Worm (Caenorhabditis elegans) whole organism, L1 larva: ENCODE data around the gene lite-1.

ENCODE experiments used
- C04F5.9 ChIP-seq: sonication (generic microtip); optimal IDR thresholded peaks from 2 replicates; lab custom pipeline; 2016; ENCODE audit warnings: missing genetic modification characterization, missing compliant biosample characterization
- C16A3.4 ChIP-seq: fragments of 150-350 bp; optimal IDR thresholded peaks from 2 replicates; lab custom pipeline; 2014; ENCODE audit warnings: missing biosample characterization, missing genetic modification characterization
- C34B4.2 ChIP-seq: sonication (generic microtip); optimal IDR thresholded peaks from 2 replicates; lab custom pipeline; 2017; ENCODE audit warnings: mild to moderate bottlenecking, missing genetic modification characterization, missing compliant biosample characterization
- F16B12.6 ChIP-seq: fragments of 150-350 bp; optimal IDR thresholded peaks from 2 replicates; lab custom pipeline; 2014; ENCODE audit warnings: missing biosample characterization, missing genetic modification characterization
- Y116A8C.19 ChIP-seq: sonication (generic microtip); optimal IDR thresholded peaks from 2 replicates; lab custom pipeline; 2016; ENCODE audit warnings: missing compliant biosample characterization, missing genetic modification characterization, borderline replicate concordance
- aha-1 ChIP-seq: fragments of 150-350 bp; optimal IDR thresholded peaks from 2 replicates; lab custom pipeline; 2014; ENCODE audit warnings: missing biosample characterization, missing genetic modification characterization
- alr-1 ChIP-seq: fragments of 200-800 bp; sonication (Bioruptor generic); optimal IDR thresholded peaks from 2 replicates; lab custom pipeline; 2018; ENCODE audit warnings: borderline replicate concordance, mild to moderate bottlenecking, missing genetic modification characterization, missing compliant biosample characterization
- aly-2 ChIP-seq: fragments of 150-350 bp; optimal IDR thresholded peaks from 2 replicates; lab custom pipeline; 2014; ENCODE audit warnings: missing biosample characterization, missing genetic modification characterization
- ama-1 ChIP-seq: fragments of 150-350 bp; optimal IDR thresholded peaks from 2 replicates; lab custom pipeline; 2014
- blmp-1 ChIP-seq: fragments of 150-350 bp; optimal IDR thresholded peaks from 2 replicates; lab custom pipeline; 2014; ENCODE audit warnings: missing biosample characterization, missing genetic modification characterization
- ceh-63 ChIP-seq: fragments of 200-800 bp; sonication (Bioruptor generic); optimal IDR thresholded peaks from 2 replicates; lab custom pipeline; 2018; ENCODE audit warnings: mild to moderate bottlenecking, missing genetic modification characterization, missing compliant biosample characterization
- ceh-82 ChIP-seq, 3 experiments: fragments of 150-350 bp in 1 of 3; sonication (generic microtip) in 2 of 3; optimal IDR thresholded peaks; 2 replicates each; lab custom pipeline; 2014 to 2017; ENCODE audit warnings: missing biosample characterization in 3 of 3, missing genetic modification characterization in 3 of 3
- ceh-90 ChIP-seq: sonication (generic microtip); optimal IDR thresholded peaks from 2 replicates; lab custom pipeline; 2016; ENCODE audit warnings: missing genetic modification characterization, missing compliant biosample characterization
- ces-1 ChIP-seq: fragments of 150-350 bp; optimal IDR thresholded peaks from 2 replicates; lab custom pipeline; 2014; ENCODE audit warnings: missing biosample characterization, missing genetic modification reagents, missing genetic modification characterization
- dsc-1 ChIP-seq: sonication (generic microtip); optimal IDR thresholded peaks from 2 replicates; lab custom pipeline; 2016; ENCODE audit warnings: mild to moderate bottlenecking, missing genetic modification characterization, missing compliant biosample characterization
- efl-3 ChIP-seq: fragments of 200-800 bp; sonication (Bioruptor generic); optimal IDR thresholded peaks from 2 replicates; lab custom pipeline; 2018; ENCODE audit warnings: mild to moderate bottlenecking, missing genetic modification characterization, missing compliant biosample characterization
- elt-3 ChIP-seq, 6 experiments: fragments of 150-350 bp in 1 of 6; sonication (generic microtip); optimal IDR thresholded peaks; 2 replicates each; lab custom pipeline; 2017 to 2018; ENCODE audit warnings: missing biosample characterization in 6 of 6, missing genetic modification characterization in 6 of 6, inconsistent platforms in 1 of 6
- fkh-4 ChIP-seq: sonication (generic microtip); optimal IDR thresholded peaks from 2 replicates; lab custom pipeline; 2016; ENCODE audit warnings: missing compliant biosample characterization, missing genetic modification characterization, borderline replicate concordance
- fkh-8 ChIP-seq: sonication (generic microtip); optimal IDR thresholded peaks from 2 replicates; lab custom pipeline; 2016; ENCODE audit warnings: mild to moderate bottlenecking, missing genetic modification characterization, missing compliant biosample characterization
- fos-1 ChIP-seq: fragments of 150-350 bp; optimal IDR thresholded peaks from 2 replicates; lab custom pipeline; 2014; ENCODE audit warnings: missing biosample characterization, missing genetic modification characterization
- hlh-17 ChIP-seq: fragments of 200-800 bp; sonication (Bioruptor generic); optimal IDR thresholded peaks from 2 replicates; lab custom pipeline; 2018; ENCODE audit warnings: missing genetic modification characterization, mild to moderate bottlenecking, missing compliant biosample characterization, moderate library complexity, borderline replicate concordance
- hlh-4 ChIP-seq: sonication (generic microtip); optimal IDR thresholded peaks from 2 replicates; lab custom pipeline; 2016; ENCODE audit warnings: mild to moderate bottlenecking, missing genetic modification characterization, missing compliant biosample characterization
- hpl-2 ChIP-seq: fragments of 150-350 bp; optimal IDR thresholded peaks from 2 replicates; lab custom pipeline; 2014; ENCODE audit warnings: missing biosample characterization, missing genetic modification reagents, missing genetic modification characterization
- irx-1 ChIP-seq: sonication (generic microtip); optimal IDR thresholded peaks from 2 replicates; lab custom pipeline; 2016; ENCODE audit warnings: missing genetic modification characterization, missing compliant biosample characterization
- isw-1 ChIP-seq: fragments of 200-800 bp; sonication (Bioruptor generic); IDR thresholded peaks from 2 replicates; pipeline ENCODE4 v1.3.6; 2022; ENCODE audit warnings: missing genetic modification characterization, missing compliant biosample characterization
- lin-14 ChIP-seq: fragments of 200-800 bp; sonication (Bioruptor generic); optimal IDR thresholded peaks from 2 replicates; lab custom pipeline; 2018; ENCODE audit warnings: mild to moderate bottlenecking, missing genetic modification characterization, moderate library complexity, missing compliant biosample characterization
- lin-15B ChIP-seq: fragments of 150-350 bp; sonication (generic microtip); optimal IDR thresholded peaks from 3 replicates; lab custom pipeline; 2014; ENCODE audit warnings: missing biosample characterization, missing genetic modification characterization
- lin-39 ChIP-seq: fragments of 150-350 bp; optimal IDR thresholded peaks from 2 replicates; lab custom pipeline; 2014; ENCODE audit warnings: missing biosample characterization, missing genetic modification reagents, missing genetic modification characterization
- lir-3 ChIP-seq: sonication (generic microtip); optimal IDR thresholded peaks from 2 replicates; lab custom pipeline; 2016; ENCODE audit warnings: mild to moderate bottlenecking, missing genetic modification characterization, moderate library complexity, missing compliant biosample characterization; ENCODE audit not compliant: poor library complexity
- lsy-2 ChIP-seq, 2 experiments: fragments of 150-350 bp; optimal IDR thresholded peaks; 2 replicates each; lab custom pipeline; 2014; ENCODE audit warnings: missing biosample characterization in 2 of 2, missing genetic modification characterization in 2 of 2
- mab-9 ChIP-seq: fragments of 200-800 bp; sonication (Bioruptor generic); IDR thresholded peaks from 2 replicates; pipeline ENCODE4 v1.3.6; 2022; ENCODE audit warnings: missing genetic modification reagents, missing genetic modification characterization, missing compliant biosample characterization
- mdl-1 ChIP-seq, 2 experiments: fragments of 150-350 bp; optimal IDR thresholded peaks; 2 replicates each; lab custom pipeline; 2014 to 2017; ENCODE audit warnings: missing biosample characterization in 2 of 2, missing genetic modification characterization in 2 of 2, inconsistent platforms in 1 of 2
- mep-1 ChIP-seq: fragments of 150-350 bp; optimal IDR thresholded peaks from 2 replicates; lab custom pipeline; 2014; ENCODE audit warnings: missing biosample characterization, missing genetic modification characterization
- nhr-20 ChIP-seq: sonication (generic microtip); optimal IDR thresholded peaks from 2 replicates; lab custom pipeline; 2016; ENCODE audit warnings: mild to moderate bottlenecking, missing genetic modification characterization, missing compliant biosample characterization
- nhr-237 ChIP-seq: fragments of 150-350 bp; optimal IDR thresholded peaks from 2 replicates; lab custom pipeline; 2014; ENCODE audit warnings: missing biosample characterization, missing genetic modification characterization
- nhr-28 ChIP-seq: fragments of 150-350 bp; optimal IDR thresholded peaks from 2 replicates; lab custom pipeline; 2014; ENCODE audit warnings: missing biosample characterization, missing genetic modification characterization
- nhr-47 ChIP-seq: sonication (generic microtip); optimal IDR thresholded peaks from 2 replicates; lab custom pipeline; 2016; ENCODE audit warnings: mild to moderate bottlenecking, missing genetic modification characterization, moderate library complexity, missing compliant biosample characterization
- nhr-77 ChIP-seq: fragments of 150-350 bp; optimal IDR thresholded peaks from 2 replicates; lab custom pipeline; 2014; ENCODE audit warnings: missing biosample characterization, missing genetic modification characterization
- nhr-84 ChIP-seq: sonication (generic microtip); optimal IDR thresholded peaks from 2 replicates; lab custom pipeline; 2017; ENCODE audit warnings: missing biosample characterization, missing genetic modification characterization
- nhr-85 ChIP-seq: sonication (generic microtip); peaks from one replicate; lab custom pipeline; 2016; ENCODE audit warnings: missing genetic modification characterization, inconsistent platforms, missing compliant biosample characterization
- pag-3 ChIP-seq: sonication (generic microtip); optimal IDR thresholded peaks from 2 replicates; lab custom pipeline; 2017; ENCODE audit warnings: missing genetic modification characterization, mild to moderate bottlenecking, missing compliant biosample characterization, antibody characterized with exemption, borderline replicate concordance; ENCODE audit not compliant: insufficient read depth
- rnt-1 ChIP-seq: sonication (generic microtip); optimal IDR thresholded peaks from 2 replicates; lab custom pipeline; 2016; ENCODE audit warnings: mild to moderate bottlenecking, missing genetic modification characterization, moderate library complexity, missing compliant biosample characterization
- skn-1 ChIP-seq: fragments of 150-350 bp; optimal IDR thresholded peaks from 2 replicates; lab custom pipeline; 2014; ENCODE audit warnings: missing biosample characterization, missing genetic modification characterization
- snpc-4 ChIP-seq: fragments of 150-350 bp; optimal IDR thresholded peaks from 2 replicates; lab custom pipeline; 2014; ENCODE audit warnings: missing biosample characterization, missing genetic modification characterization
- sptf-1 ChIP-seq: fragments of 150-350 bp; optimal IDR thresholded peaks from 2 replicates; lab custom pipeline; 2014; ENCODE audit warnings: missing biosample characterization, missing genetic modification characterization
- tlp-1 ChIP-seq: fragments of 150-350 bp; optimal IDR thresholded peaks from 2 replicates; lab custom pipeline; 2014; ENCODE audit warnings: missing biosample characterization, missing genetic modification characterization
- unc-130 ChIP-seq: fragments of 150-350 bp; optimal IDR thresholded peaks from 2 replicates; lab custom pipeline; 2017; ENCODE audit warnings: missing biosample characterization, missing genetic modification characterization, inconsistent platforms
- unc-30 ChIP-seq: sonication (generic microtip); optimal IDR thresholded peaks from 2 replicates; lab custom pipeline; 2017; ENCODE audit warnings: missing biosample characterization, missing genetic modification characterization
- unc-62 ChIP-seq: fragments of 150-350 bp; optimal IDR thresholded peaks from 2 replicates; lab custom pipeline; 2014; ENCODE audit warnings: missing biosample characterization, missing genetic modification reagents, missing genetic modification characterization
- unc-98 ChIP-seq: fragments of 200-800 bp; sonication (Bioruptor generic); IDR thresholded peaks from 2 replicates; pipeline ENCODE4 v1.3.6; 2022; ENCODE audit warnings: missing genetic modification characterization, missing compliant biosample characterization
- vab-15 ChIP-seq: sonication (generic microtip); optimal IDR thresholded peaks from 2 replicates; lab custom pipeline; 2017; ENCODE audit warnings: missing genotype, mild to moderate bottlenecking, missing genetic modification characterization, missing compliant biosample characterization
- xbp-1 ChIP-seq: sonication (generic microtip); optimal IDR thresholded peaks from 2 replicates; lab custom pipeline; 2016; ENCODE audit warnings: missing genetic modification characterization, missing compliant biosample characterization
- zag-1 ChIP-seq: fragments of 150-350 bp; optimal IDR thresholded peaks from 2 replicates; lab custom pipeline; 2014; ENCODE audit warnings: missing biosample characterization, missing genetic modification characterization
- ztf-4 ChIP-seq: fragments of 150-350 bp; optimal IDR thresholded peaks from 2 replicates; lab custom pipeline; 2014; ENCODE audit warnings: missing biosample characterization, missing genetic modification characterization

Gene lite-1

ce11 chrX:6255561-6255960 is 25.0 kb upstream of the lite-1 start:
- TF ChIP-seq nhr-84 (tag; lab: Kevin White, UChicago) = no peak
- no peak for TF ChIP-seq ceh-63 (GFP tag; lab: Kevin White, UChicago)
- peak; percentile 72 to 78 for TF ChIP-seq lsy-2 (tag; optimal IDR thresholded peaks at IDR 0.05; lab: Kevin White, UChicago)
- TF ChIP-seq C34B4.2 (tag; lab: Kevin White, UChicago) = no peak
- no peak for TF ChIP-seq vab-15
- no peak for TF ChIP-seq fkh-4 (tag; lab: Kevin White, UChicago)
- peak; percentile 57 for TF ChIP-seq mep-1 (tag; lab: Kevin White, UChicago)
- TF ChIP-seq ztf-4 (tag; lab: Kevin White, UChicago) = peak; percentile 92
- no peak for TF ChIP-seq unc-98 (GFP tag; lab: Robert Waterston, UW)
- no peak for TF ChIP-seq isw-1 (GFP tag; lab: Robert Waterston, UW)
- peak; percentile 65 for TF ChIP-seq lir-3
- TF ChIP-seq irx-1 (tag; lab: Kevin White, UChicago) = peak; percentile 61
- TF ChIP-seq elt-3 (tag; optimal IDR thresholded peaks at IDR 0.05; lab: Kevin White, UChicago) = peak in 2 of 6 experiments; percentile 71 to 86
- TF ChIP-seq zag-1 (tag; lab: Kevin White, UChicago) = no peak
- no peak for TF ChIP-seq sptf-1 (tag; lab: Kevin White, UChicago)
- TF ChIP-seq lin-39 = peak; percentile 71
- TF ChIP-seq lin-14 = peak; percentile 96
- peak; percentile 94 for TF ChIP-seq rnt-1 (tag; lab: Kevin White, UChicago)
- no peak for TF ChIP-seq aha-1 (tag; lab: Kevin White, UChicago)
- peak; percentile 65 for TF ChIP-seq C16A3.4
- peak; percentile 95 for TF ChIP-seq unc-130 (tag; lab: Kevin White, UChicago)
- TF ChIP-seq ceh-82 (tag; optimal IDR thresholded peaks at IDR 0.05; lab: Kevin White, UChicago) = peak in 2 of 3 experiments; percentile 3 to 26
- peak; percentile 68 for TF ChIP-seq xbp-1
- TF ChIP-seq pag-3 (tag; lab: Kevin White, UChicago) = peak; percentile 54
- TF ChIP-seq unc-30 (tag; lab: Kevin White, UChicago) = no peak
- peak; percentile 19 for TF ChIP-seq fos-1 (tag; lab: Kevin White, UChicago)
- no peak for TF ChIP-seq nhr-237 (tag; lab: Kevin White, UChicago)
- TF ChIP-seq aly-2 (tag; lab: Kevin White, UChicago) = no peak
- peak; percentile 96 for TF ChIP-seq nhr-85 (tag; lab: Kevin White, UChicago)
- no peak for TF ChIP-seq ceh-90 (tag; lab: Kevin White, UChicago)
- TF ChIP-seq unc-62 (GFP tag; lab: Kevin White, UChicago) = no peak
- TF ChIP-seq blmp-1 = peak; percentile 98
- TF ChIP-seq mdl-1 (tag; optimal IDR thresholded peaks at IDR 0.05; lab: Kevin White, UChicago) = peak in 1 of 2 experiments; percentile 99
- TF ChIP-seq lin-15B (tag; lab: Kevin White, UChicago) = no peak
- no peak for TF ChIP-seq nhr-77 (tag; lab: Kevin White, UChicago)
- peak; percentile 74 for TF ChIP-seq dsc-1 (tag; lab: Kevin White, UChicago)
- no peak for TF ChIP-seq hlh-4 (tag; lab: Kevin White, UChicago)
- peak; percentile 55 for TF ChIP-seq nhr-28 (tag; lab: Kevin White, UChicago)
- peak; percentile 74 for TF ChIP-seq ama-1
- TF ChIP-seq Y116A8C.19 (tag; lab: Kevin White, UChicago) = no peak
- TF ChIP-seq ces-1 (GFP tag; lab: Kevin White, UChicago) = no peak
- TF ChIP-seq efl-3 (GFP tag; lab: Kevin White, UChicago) = no peak
- peak; percentile 97 for TF ChIP-seq nhr-20 (tag; lab: Kevin White, UChicago)
- no peak for TF ChIP-seq tlp-1
- TF ChIP-seq fkh-8 (tag; lab: Kevin White, UChicago) = no peak
- TF ChIP-seq F16B12.6 (tag; lab: Kevin White, UChicago) = no peak
- TF ChIP-seq hpl-2 = no peak
- peak; percentile 48; the same call in 1 of the 2 replicates for TF ChIP-seq mab-9 (GFP tag; lab: Robert Waterston, UW)
- peak; percentile 78 for TF ChIP-seq nhr-47 (tag; lab: Kevin White, UChicago)
- TF ChIP-seq snpc-4 (tag; lab: Kevin White, UChicago) = no peak
- TF ChIP-seq C04F5.9 (tag; lab: Kevin White, UChicago) = no peak
- no peak for TF ChIP-seq alr-1
- TF ChIP-seq hlh-17 = no peak
- TF ChIP-seq skn-1 (tag; lab: Kevin White, UChicago) = no peak
